Worm (Caenorhabditis elegans) whole organism, dauer: ENCODE data around the gene C01G10.1.

Experiments used
- unc-62 ChIP-seq: sonication (generic microtip); optimal IDR thresholded peaks from 2 replicates; lab custom pipeline; 2017; ENCODE audit warnings: missing biosample characterization, missing genetic modification reagents, missing genetic modification characterization

C01G10.1 gene

ce11 chrV:15150176-15150575, 50.6 kb downstream of the C01G10.1 start:
- no peak for TF ChIP-seq unc-62 (GFP tag; lab: Kevin White, UChicago)

- no peak for TF ChIP-seq unc-62 (GFP tag; lab: Kevin White, UChicago)
These were observed 51.1 kb downstream of the C01G10.1 start, which contains the start of gene T09F5.2 for ce11 chrV:15150661-15151060. T09F5.2 (plus strand) TSS chrV:15150961.

- TF ChIP-seq unc-62 (GFP tag; lab: Kevin White, UChicago): no peak
These were observed 52.5 kb downstream of the C01G10.1 start for ce11 chrV:15152010-15152409.

- no peak for TF ChIP-seq unc-62 (GFP tag; lab: Kevin White, UChicago)
These were observed 53.7 kb downstream of the C01G10.1 start, which contains the start of gene srh-55 for ce11 chrV:15153277-15153676. srh-55 (plus strand) TSS chrV:15153577.
